Worm (Caenorhabditis elegans): Measurements from ENCODE around the gene mdt-22.

Gene mdt-22

ce11 chrII:10315252-10315651 lies 14.2 kb downstream of the mdt-22 start, which contains the start of gene idpp-8:
idpp-8 (plus strand) TSS chrII:10315552.
- no peak for TF ChIP-seq unc-62 (GFP tag; optimal IDR thresholded peaks at IDR 0.05)

- TF ChIP-seq unc-62 (GFP tag; optimal IDR thresholded peaks at IDR 0.05) = no peak
Observed at ce11 chrII:10316119-10316518, 15.1 kb downstream of the mdt-22 start, which contains the start of gene gcy-5. gcy-5 (minus strand) TSS chrII:10316219.

- TF ChIP-seq unc-62 (GFP tag; optimal IDR thresholded peaks at IDR 0.05) = no peak
Observed at ce11 chrII:10317007-10317406, 16.0 kb downstream of the mdt-22 start, which contains the start of gene M02G9.4. M02G9.4 (plus strand) TSS chrII:10317307.

ce11 chrII:10321410-10321809 lies 20.4 kb downstream of the mdt-22 start, which contains the start of gene idpp-4:
idpp-4 (plus strand) TSS chrII:10321460.
- TF ChIP-seq unc-62 (GFP tag; optimal IDR thresholded peaks at IDR 0.05) = no peak

- no peak for TF ChIP-seq unc-62 (GFP tag; optimal IDR thresholded peaks at IDR 0.05)
Observed at ce11 chrII:10325615-10326232, 24.7 kb downstream of the mdt-22 start, which contains the start of gene appg-1. appg-1 (plus strand) TSS chrII:10326041.

- TF ChIP-seq unc-62 (GFP tag; optimal IDR thresholded peaks at IDR 0.05) = no peak
Observed at ce11 chrII:10329754-10330153, 28.7 kb downstream of the mdt-22 start.

ce11 chrII:10345012-10345411 lies 44.0 kb downstream of the mdt-22 start, which contains the start of gene pro-2:
pro-2 (minus strand) TSS chrII:10345112.
- TF ChIP-seq unc-62 (GFP tag; optimal IDR thresholded peaks at IDR 0.05) = no peak

ce11 chrII:10346075-10346474 lies 45.1 kb downstream of the mdt-22 start, which contains the start of gene C07E3.10:
C07E3.10 (plus strand) TSS chrII:10346375.
- no peak for TF ChIP-seq unc-62 (GFP tag; optimal IDR thresholded peaks at IDR 0.05)

- no peak for TF ChIP-seq unc-62 (GFP tag; optimal IDR thresholded peaks at IDR 0.05)
Observed at ce11 chrII:10349915-10350314, 48.9 kb downstream of the mdt-22 start, which contains the start of gene stip-1. stip-1 (minus strand) TSS chrII:10350012.

ce11 chrII:10350487-10350886 lies 49.5 kb downstream of the mdt-22 start, which contains the start of gene C07E3.9:
C07E3.9 (plus strand) TSS chrII:10350756.
- no peak for TF ChIP-seq unc-62 (GFP tag; optimal IDR thresholded peaks at IDR 0.05)

Data from whole organism, dauer.